Worm (Caenorhabditis elegans) whole organism, L2 larva: Measurements from ENCODE around the gene pitr-5.

Experiments used
- ceh-82 ChIP-seq: fragments of 150-350 bp; optimal IDR thresholded peaks from 2 replicates; lab custom pipeline; 2014; ENCODE audit warnings: missing biosample characterization, missing genetic modification characterization
- egl-27 ChIP-seq: sonication (generic microtip); optimal IDR thresholded peaks from 3 replicates; lab custom pipeline; 2017; ENCODE audit warnings: missing biosample characterization, missing genetic modification reagents, missing genetic modification characterization
- unc-62 ChIP-seq: fragments of 150-350 bp; optimal IDR thresholded peaks from 2 replicates; lab custom pipeline; 2014; ENCODE audit warnings: missing biosample characterization, missing genetic modification reagents, missing genetic modification characterization

ce11 chrV:7196498-7196966 lies 11.9 kb downstream of the pitr-5 start, which contains the start of gene F09G2.2:
- TF ChIP-seq ceh-82 (peak; percentile 47), egl-27 (peak; percentile 78), unc-62 (GFP tag; lab: Kevin White, UChicago) (no peak)
